Worm (Caenorhabditis elegans): ENCODE data around the gene T22G5.3.

- TF ChIP-seq tbp1 (GFP tag; optimal IDR thresholded peaks at IDR 0.05) (peak; percentile 55), lin-26 (GFP tag; IDR thresholded peaks at IDR 0.05) (no peak), lin-54 (GFP tag; optimal IDR thresholded peaks at IDR 0.05) (no peak), sptf-2 (GFP tag; optimal IDR thresholded peaks at IDR 0.05) (no peak), egl-44 (GFP tag; IDR thresholded peaks at IDR 0.05) (peak; percentile 37; the same call in 1 of the 2 replicates), repo-1 (tag; optimal IDR thresholded peaks at IDR 0.05) (no peak), nfya-1 (tag; optimal IDR thresholded peaks at IDR 0.05; ENCODE audit: borderline replicate concordance, insufficient read depth) (no peak), K11D2.4 (GFP tag; IDR thresholded peaks at IDR 0.05) (peak; percentile 45; the same call in 1 of the 2 replicates), ztf-6 (GFP tag; IDR thresholded peaks at IDR 0.05) (no peak), F49E8.2 (tag; optimal IDR thresholded peaks at IDR 0.05; ENCODE audit: insufficient read depth) (no peak), ets-4 (GFP tag; optimal IDR thresholded peaks at IDR 0.05) (no peak), B0336.3 (GFP tag; IDR thresholded peaks at IDR 0.05) (no peak)
Measured at ce11 chrV:13909400-13909799, 28.7 kb downstream of the T22G5.3 start, which contains the start of gene C06B3.7.

Data from whole organism, young adult.